Worm (Caenorhabditis elegans): ENCODE results near the gene F48E8.3.

- TF ChIP-seq him-1 (tag; optimal IDR thresholded peaks at IDR 0.05) (no peak), W03F9.2 (tag; optimal IDR thresholded peaks at IDR 0.05) (no peak), dao-5 (tag; optimal IDR thresholded peaks at IDR 0.05) (no peak)
These were observed 34.0 kb downstream of the F48E8.3 start, which contains the start of gene R02F2.8 for ce11 chrIII:5495168-5495567.

Data from whole organism, L4/young adult.